Worm (Caenorhabditis elegans) whole organism, young adult: Measurements from ENCODE around the gene nhr-247.

ENCODE experiments used
- C06A6.2 ChIP-seq: fragments of 200-800 bp; sonication (Bioruptor generic); conservative IDR thresholded peaks from 2 replicates; pipeline ENCODE4 v1.3.6; 2022; ENCODE audit warnings: missing genetic modification characterization, missing compliant biosample characterization
- ZK185.1 ChIP-seq: sonication (generic microtip); optimal IDR thresholded peaks from 2 replicates; lab custom pipeline; 2016; ENCODE audit warnings: mild to moderate bottlenecking, missing genetic modification characterization, missing compliant biosample characterization; ENCODE audit not compliant: poor library complexity, severe bottlenecking
- ceh-40 ChIP-seq: fragments of 200-800 bp; sonication (Bioruptor generic); IDR thresholded peaks from 2 replicates; pipeline ENCODE4 v1.3.6; 2022; ENCODE audit warnings: missing genetic modification characterization, missing compliant biosample characterization
- die-1 ChIP-seq: sonication (generic microtip); optimal IDR thresholded peaks from 2 replicates; lab custom pipeline; 2016; ENCODE audit warnings: missing genotype, mild to moderate bottlenecking, missing genetic modification characterization, missing compliant biosample characterization
- dpl-1 ChIP-seq: fragments of 150-350 bp; optimal IDR thresholded peaks from 2 replicates; lab custom pipeline; 2014; ENCODE audit warnings: missing biosample characterization, missing genetic modification reagents, missing genetic modification characterization
- madf-6 ChIP-seq: fragments of 200-800 bp; sonication (Bioruptor generic); IDR thresholded peaks from 2 replicates; pipeline ENCODE4 v1.3.6; 2022; ENCODE audit warnings: missing genetic modification reagents, missing genetic modification characterization, missing compliant biosample characterization
- snpc-1.3 ChIP-seq: sonication (generic microtip); optimal IDR thresholded peaks from 2 replicates; lab custom pipeline; 2017; ENCODE audit warnings: missing genetic modification characterization, mild to moderate bottlenecking, missing compliant biosample characterization, antibody characterized with exemption, moderate library complexity, missing genotype, missing genetic modification reagents; ENCODE audit not compliant: insufficient read depth
- tlf-1 ChIP-seq: fragments of 200-800 bp; sonication (Bioruptor generic); optimal IDR thresholded peaks from 2 replicates; lab custom pipeline; 2018; ENCODE audit warnings: mild to moderate bottlenecking, missing genetic modification characterization, missing compliant biosample characterization

ce11 chrV:15281279-15281949 is 41.4 kb upstream of the nhr-247 start, which contains the start of the genes srw-19 and srx-51:
- no peak for TF ChIP-seq ceh-40 (GFP tag; lab: Robert Waterston, UW)
- TF ChIP-seq die-1 (tag; lab: Kevin White, UChicago), result no peak
- no peak for TF ChIP-seq dpl-1 (GFP tag; lab: Kevin White, UChicago)
- no peak for TF ChIP-seq snpc-1.3
- TF ChIP-seq madf-6 (GFP tag; lab: Robert Waterston, UW), result no peak
- TF ChIP-seq ZK185.1 (tag; lab: Kevin White, UChicago), result no peak
- TF ChIP-seq tlf-1 (GFP tag; lab: Kevin White, UChicago), result no peak
- TF ChIP-seq C06A6.2 (GFP tag; lab: Robert Waterston, UW), result no peak
